Fruit fly (Drosophila melanogaster) whole organism, larva: ENCODE data around the gene CG31626.

Experiments used
- noc ChIP-seq: fragments of 200-800 bp; sonication (Bioruptor generic); optimal IDR thresholded peaks from 3 replicates; lab custom pipeline; 2019; ENCODE audit warnings: missing biosample characterization, mild to moderate bottlenecking, missing genetic modification characterization, moderate library complexity

CG31626 gene

dm6 chr2L:21236633-21237032, at the start of gene CG31626:
Gene CG31626 (minus strand): TSS chr2L:21236733.
- no peak for TF ChIP-seq noc (tag; lab: Kevin White, UChicago)

dm6 chr2L:21268140-21268539, 31.6 kb upstream of the CG31626 start:
- peak; percentile 48 for TF ChIP-seq noc (tag; lab: Kevin White, UChicago)

DNA sequence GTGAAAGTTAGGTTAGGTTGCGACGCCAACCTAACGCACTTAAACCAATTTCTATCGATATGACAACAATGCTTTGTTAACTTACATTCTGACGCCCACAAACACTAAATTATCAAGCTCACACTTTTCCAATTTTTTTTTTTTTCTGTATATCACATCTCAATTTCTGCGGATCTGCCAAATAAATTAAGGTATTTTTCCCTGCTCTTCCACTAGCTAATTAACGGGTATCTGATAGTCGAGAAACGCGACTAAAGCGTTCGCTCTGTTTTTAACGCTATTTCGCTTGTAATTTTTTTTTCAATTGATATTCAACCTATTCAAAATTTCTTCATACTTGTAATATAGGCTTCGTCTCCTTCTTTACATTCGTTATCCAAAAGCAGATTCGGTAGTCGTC, 29.7 kb upstream of the CG31626 start:
- no peak for TF ChIP-seq noc (tag; lab: Kevin White, UChicago)

- TF ChIP-seq noc (tag; lab: Kevin White, UChicago), result no peak
These were observed 27.1 kb upstream of the CG31626 start for dm6 chr2L:21263470-21264146.

DNA sequence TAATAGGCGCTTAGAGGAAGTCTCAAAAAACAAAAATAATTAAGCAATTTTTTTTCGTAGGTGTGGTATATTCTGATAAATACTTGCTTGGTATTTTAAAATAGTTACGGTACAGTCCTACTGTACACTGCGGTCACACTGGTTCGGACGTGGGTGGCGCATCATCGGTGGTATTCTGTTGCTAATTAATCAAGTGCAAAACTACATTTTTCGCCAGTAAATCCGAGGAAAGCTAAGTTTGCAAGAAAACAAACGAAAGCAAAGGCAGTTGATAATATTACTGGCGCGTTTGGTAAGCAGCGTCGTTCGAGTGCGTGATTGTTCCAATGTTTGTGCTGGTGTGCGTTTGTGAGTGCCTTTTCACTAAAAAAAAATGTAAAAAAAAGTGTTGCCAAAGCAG, 26.3 kb upstream of the CG31626 start, which contains the start of gene CG8671:
Gene CG8671, plus strand, starts transcription at position 125 of the 400 bp plus-strand sequence.
- TF ChIP-seq noc (tag; lab: Kevin White, UChicago), result no peak

DNA sequence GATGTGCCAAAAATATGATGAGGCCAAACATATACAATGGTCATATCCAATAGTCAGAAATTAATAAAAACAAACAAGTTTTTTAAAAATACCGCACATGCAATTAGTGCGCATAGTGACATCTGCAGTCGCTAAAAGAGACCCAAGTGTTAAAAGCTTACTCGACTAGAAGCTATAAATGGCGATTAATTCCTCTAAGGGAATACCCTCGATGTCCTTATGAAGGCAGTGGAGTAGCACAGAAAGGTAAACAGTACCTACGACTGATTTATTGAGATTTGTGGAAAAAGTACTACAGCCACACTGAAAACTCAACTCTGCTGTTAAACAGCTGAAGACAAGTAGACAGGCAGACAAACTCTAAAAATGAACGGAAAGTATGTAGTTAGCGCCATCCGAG, 24.3 kb upstream of the CG31626 start:
- no peak for TF ChIP-seq noc (tag; lab: Kevin White, UChicago)

DNA sequence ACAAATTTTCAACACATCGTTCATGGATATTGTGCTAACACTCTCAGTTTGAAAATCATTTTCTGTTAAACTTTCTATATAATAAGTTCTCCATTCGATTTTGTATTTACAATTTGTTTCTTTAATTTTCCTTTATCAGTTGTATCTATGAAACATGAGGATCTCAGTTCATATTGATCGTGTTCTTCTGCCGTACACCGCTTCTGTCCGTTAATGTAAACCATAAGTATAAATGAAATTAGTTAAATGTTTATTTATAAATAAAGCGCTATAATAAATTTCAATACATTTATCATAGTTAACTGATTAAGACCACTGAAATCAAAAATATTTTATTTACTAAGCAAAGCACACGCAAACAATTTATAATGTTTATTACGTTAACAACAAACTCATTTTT, 22.5 kb upstream of the CG31626 start:
- TF ChIP-seq noc (tag; lab: Kevin White, UChicago), result no peak

DNA sequence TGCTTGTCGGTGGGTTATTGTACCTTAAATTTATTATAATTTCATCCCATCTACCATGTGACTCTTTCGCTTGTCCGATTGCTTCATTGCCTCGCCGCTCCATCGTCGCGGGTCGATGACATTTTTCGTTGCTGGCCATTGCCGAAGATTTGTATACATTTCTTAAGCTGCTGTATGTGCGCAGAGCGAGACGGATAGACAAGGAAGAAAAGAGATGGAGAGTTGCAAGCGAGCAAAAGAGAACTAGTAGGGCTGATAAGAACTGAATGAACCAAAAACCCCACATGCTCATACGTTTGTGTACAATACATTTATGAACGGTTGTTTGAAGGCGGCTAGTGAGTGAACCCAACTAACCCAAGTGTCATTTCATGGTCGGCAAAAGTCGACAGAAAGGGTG, 15.2 kb upstream of the CG31626 start:
- TF ChIP-seq noc (tag; lab: Kevin White, UChicago), result no peak

DNA sequence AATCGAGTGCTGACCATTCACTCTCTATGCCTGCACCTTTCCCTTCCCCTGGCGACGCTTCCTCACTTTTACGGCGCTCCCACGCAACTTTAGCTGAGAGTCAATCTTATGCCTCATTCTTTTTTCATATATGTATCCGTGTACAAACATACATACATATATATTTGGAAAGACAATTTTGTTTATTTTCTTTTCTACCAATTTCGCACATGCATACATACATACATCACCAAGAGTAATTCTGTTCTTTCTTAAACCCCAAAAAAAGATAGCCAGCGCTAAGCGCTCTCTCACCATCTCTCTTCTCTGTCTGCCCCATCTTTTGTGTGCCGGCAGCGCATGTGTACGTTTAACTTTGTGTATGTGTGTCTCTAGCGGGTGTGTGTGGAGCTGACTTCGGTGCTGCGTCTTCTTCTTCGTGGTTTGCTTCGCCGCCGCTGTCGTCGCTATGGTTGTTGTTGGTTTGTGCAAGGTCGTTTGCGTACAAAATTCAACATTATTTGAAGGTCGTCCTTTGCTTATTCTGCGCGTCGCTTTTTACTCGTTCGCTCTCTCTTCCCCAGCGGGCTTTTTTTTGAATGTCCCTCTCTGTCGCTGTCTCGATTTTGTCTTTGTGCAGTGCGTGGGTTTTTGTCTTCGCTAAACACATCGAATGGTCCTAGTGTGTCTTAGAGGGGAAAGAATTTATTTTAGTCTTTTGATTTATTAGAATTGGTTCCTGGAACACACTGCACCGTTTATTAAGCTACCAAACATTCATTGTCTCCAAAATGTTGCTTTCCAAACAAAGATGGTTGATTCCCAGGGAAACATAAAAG, 14.2 kb upstream of the CG31626 start:
- TF ChIP-seq noc (tag; lab: Kevin White, UChicago), result peak; percentile 28

DNA sequence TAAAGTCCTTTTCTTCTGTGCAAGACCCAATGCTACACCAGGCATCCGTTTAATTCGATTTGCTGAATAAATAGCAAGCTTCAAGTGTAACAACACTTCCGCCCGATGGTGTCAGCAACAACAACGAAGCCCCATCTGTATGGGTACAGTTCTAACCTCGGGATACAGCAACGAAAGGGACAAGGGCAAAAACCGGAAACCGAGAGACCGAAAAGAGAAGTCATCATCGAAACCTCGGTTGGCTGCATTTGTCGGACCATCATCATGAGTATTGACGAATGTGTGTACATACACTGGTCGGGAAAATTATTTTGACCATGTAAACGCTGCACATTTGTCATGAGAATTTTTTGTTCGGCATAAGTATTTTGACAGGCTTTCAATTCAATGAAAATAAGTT, 12.3 kb upstream of the CG31626 start:
- no peak for TF ChIP-seq noc (tag; lab: Kevin White, UChicago)

DNA sequence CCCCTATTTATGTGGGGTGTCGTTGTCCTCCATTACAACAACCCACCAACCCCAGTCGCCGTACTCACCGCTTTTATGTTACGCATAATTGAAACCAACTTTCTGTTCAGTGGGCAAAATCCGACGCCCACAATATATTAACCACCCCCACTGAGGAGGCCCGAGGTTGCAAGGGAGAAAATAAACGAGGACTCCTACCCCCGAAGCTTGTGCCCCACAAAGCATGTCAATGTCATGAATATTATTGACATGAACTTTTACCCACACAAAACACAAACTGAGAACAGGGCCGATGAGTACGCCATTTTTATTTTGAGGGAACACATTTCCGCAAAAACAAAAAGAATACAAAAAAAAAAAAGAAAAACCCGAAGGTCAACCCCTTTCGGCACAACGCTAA, 11.4 kb upstream of the CG31626 start:
- TF ChIP-seq noc (tag; lab: Kevin White, UChicago), result no peak

DNA sequence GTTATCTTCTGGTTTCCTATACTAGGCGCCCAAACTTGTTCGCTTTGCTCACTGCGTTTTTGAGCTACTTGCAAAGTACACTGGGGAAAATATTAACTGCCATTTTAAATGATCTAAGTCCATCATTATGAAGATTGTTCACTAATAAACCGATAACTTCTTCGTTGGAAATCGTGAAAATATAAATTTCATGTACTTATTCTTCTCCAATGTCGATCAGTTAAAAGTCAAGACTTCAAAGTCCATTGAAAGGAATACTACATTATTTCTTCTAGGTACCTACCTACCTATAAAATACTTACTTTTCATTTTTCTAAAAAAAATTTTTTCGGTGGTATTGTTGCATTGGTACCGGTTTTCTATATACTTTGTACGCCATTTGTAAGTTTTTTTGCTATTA, 10.2 kb upstream of the CG31626 start:
- TF ChIP-seq noc (tag; lab: Kevin White, UChicago), result no peak

DNA sequence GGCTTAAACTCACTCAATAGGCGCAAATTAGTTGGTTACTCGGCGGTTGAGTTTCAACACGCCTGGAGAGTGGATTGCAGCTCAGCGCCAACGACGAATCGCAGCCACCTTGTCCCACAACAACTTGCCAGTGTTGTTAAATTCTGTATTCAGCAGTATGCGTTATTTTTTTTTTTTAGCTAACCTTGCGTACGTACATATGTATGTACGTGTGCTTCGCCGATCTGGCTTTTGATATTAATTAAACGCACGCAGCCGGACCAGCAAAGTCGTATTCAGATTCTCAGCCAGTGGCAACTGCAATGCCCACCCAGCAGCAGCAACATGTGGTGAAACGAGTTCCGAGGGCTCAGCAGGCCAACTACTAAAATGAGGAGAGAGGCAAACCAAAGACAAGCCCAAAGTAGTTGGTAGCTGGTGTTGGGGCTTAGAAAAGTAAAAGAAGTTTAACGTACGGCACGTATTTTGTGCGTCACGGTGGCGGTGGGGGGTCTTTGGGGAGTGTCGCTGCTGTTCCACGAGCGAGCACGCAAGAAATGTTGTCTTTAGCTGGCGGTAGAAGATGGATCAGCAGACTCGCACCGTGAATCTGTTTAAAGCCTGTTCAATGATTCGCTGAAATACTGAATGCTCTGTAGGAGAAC, 8.7 kb upstream of the CG31626 start:
- TF ChIP-seq noc (tag; lab: Kevin White, UChicago), result no peak

dm6 chr2L:21243964-21244466, 7.5 kb upstream of the CG31626 start:
- no peak for TF ChIP-seq noc (tag; lab: Kevin White, UChicago)

DNA sequence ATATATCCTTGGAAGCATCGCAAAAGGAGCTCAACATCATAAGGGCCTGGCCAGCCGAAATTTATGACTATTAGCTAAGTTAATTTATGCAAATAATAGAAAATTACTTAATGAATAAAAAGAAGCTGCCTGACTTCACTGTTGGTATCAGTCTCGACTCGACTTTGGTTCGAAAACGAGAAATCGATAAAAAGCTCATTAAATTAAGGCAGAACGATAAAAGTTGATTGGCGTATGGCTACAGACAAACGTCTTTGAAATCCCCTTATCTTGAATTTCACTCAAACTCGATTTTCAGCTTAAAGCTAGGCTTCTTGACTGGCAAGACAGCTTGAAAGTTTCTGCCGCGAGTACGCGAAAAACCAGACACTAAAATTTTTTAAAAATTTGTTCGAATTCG, 5.8 kb upstream of the CG31626 start:
- TF ChIP-seq noc (tag; lab: Kevin White, UChicago), result no peak
